Worm (Caenorhabditis elegans): Measurements from ENCODE around the gene otpl-3.

ce11 chrX:6874723-6875122, 49.8 kb downstream of the otpl-3 start, which contains the start of gene F41C6.4:
- no peak for TF ChIP-seq him-1 (tag; optimal IDR thresholded peaks at IDR 0.05)
- no peak for TF ChIP-seq W03F9.2 (tag; optimal IDR thresholded peaks at IDR 0.05)
- no peak for TF ChIP-seq dao-5 (tag; optimal IDR thresholded peaks at IDR 0.05)

All from whole organism, L4/young adult.